Fruit fly (Drosophila melanogaster) whole organism, embryonic: Measurements from ENCODE around the gene SLC5A11.

Experiments
- Awh ChIP-seq: fragments of 200-800 bp; sonication (Bioruptor generic); IDR thresholded peaks from 2 replicates; pipeline ENCODE4, ENCODE4 v1.3.6; 2022; ENCODE audit warnings: missing biosample characterization, missing genetic modification characterization
- CG16815 ChIP-seq: fragments of 200-800 bp; sonication (Bioruptor generic); optimal IDR thresholded peaks from 3 replicates; lab custom pipeline; 2017; ENCODE audit warnings: missing biosample characterization, mild to moderate bottlenecking, missing genetic modification characterization
- CG2199 ChIP-seq: fragments of 200-800 bp; sonication (Bioruptor generic); IDR thresholded peaks from 3 replicates; pipeline ENCODE4 v1.3.6; 2022; ENCODE audit warnings: missing biosample characterization, missing genetic modification characterization
- CG2202 ChIP-seq: fragments of 200-800 bp; sonication (Bioruptor generic); optimal IDR thresholded peaks from 2 replicates; lab custom pipeline; 2018; ENCODE audit warnings: missing biosample characterization, mild to moderate bottlenecking, missing genetic modification characterization
- CG2678 ChIP-seq: fragments of 200-800 bp; sonication (Bioruptor generic); optimal IDR thresholded peaks from 3 replicates; lab custom pipeline; 2019; ENCODE audit warnings: missing biosample characterization, mild to moderate bottlenecking, missing genetic modification characterization, moderate library complexity
- CG9609 ChIP-seq: fragments of 200-800 bp; sonication (Bioruptor generic); optimal IDR thresholded peaks from 3 replicates; lab custom pipeline; 2016; ENCODE audit warnings: missing biosample characterization, missing genetic modification characterization
- HmgZ ChIP-seq: fragments of 200-800 bp; sonication (Bioruptor generic); optimal IDR thresholded peaks from 2 replicates; lab custom pipeline; 2018; ENCODE audit warnings: missing biosample characterization, mild to moderate bottlenecking, missing genetic modification characterization
- MBD-R2 ChIP-seq: fragments of 200-800 bp; sonication (Bioruptor generic); IDR thresholded peaks from 2 replicates; pipeline ENCODE4 v1.3.6; 2022; ENCODE audit warnings: missing biosample characterization, missing genetic modification characterization
- Side ChIP-seq: fragments of 200-800 bp; sonication (Bioruptor generic); optimal IDR thresholded peaks from 2 replicates; lab custom pipeline; 2016; ENCODE audit warnings: missing biosample characterization, missing genetic modification characterization
- TFAM ChIP-seq: fragments of 200-800 bp; sonication (Bioruptor generic); optimal IDR thresholded peaks from 2 replicates; lab custom pipeline; 2017; ENCODE audit warnings: missing biosample characterization, missing genetic modification characterization, inconsistent platforms
- Usf ChIP-seq: fragments of 200-800 bp; sonication (Bioruptor generic); optimal IDR thresholded peaks from 2 replicates; lab custom pipeline; 2017; ENCODE audit warnings: missing genotype, missing biosample characterization, missing genetic modification characterization
- ash1 ChIP-seq: fragments of 200-800 bp; sonication (Bioruptor generic); optimal IDR thresholded peaks from 2 replicates; lab custom pipeline; 2018; ENCODE audit warnings: missing biosample characterization, mild to moderate bottlenecking, missing genetic modification characterization

DNA sequence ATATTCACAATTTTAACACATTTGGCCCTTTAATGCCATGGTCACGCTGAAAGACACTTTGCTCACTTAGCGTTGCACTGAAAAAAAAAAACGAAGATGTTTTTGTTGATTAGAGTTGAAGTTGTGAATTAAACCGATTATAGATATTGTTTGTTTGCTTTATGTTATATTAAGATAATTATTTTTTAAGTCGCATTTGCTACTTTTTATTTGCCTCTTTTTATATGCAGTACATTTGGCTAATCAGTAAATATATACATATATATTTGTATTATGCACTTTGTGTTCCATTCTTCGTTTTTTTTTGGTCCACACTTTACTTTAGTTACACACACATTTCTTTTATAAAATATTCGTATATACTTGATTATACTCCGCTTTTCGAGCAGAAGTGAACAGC lies 25.3 kb upstream of the SLC5A11 start:
- TF ChIP-seq CG2678 (tag; lab: Kevin White, UChicago): no peak
- no peak for TF ChIP-seq MBD-R2 (GFP tag; lab: Robert Waterston, UW)
- no peak for TF ChIP-seq CG16815 (GFP tag; lab: Kevin White, UChicago)
- no peak for TF ChIP-seq Side (GFP tag; lab: Kevin White, UChicago)
- TF ChIP-seq ash1 (GFP tag; lab: Kevin White, UChicago): no peak
- no peak for TF ChIP-seq CG2202 (tag; lab: Kevin White, UChicago)
- TF ChIP-seq Awh (GFP tag; lab: Robert Waterston, UW): no peak
- no peak for TF ChIP-seq Usf (GFP tag; lab: Kevin White, UChicago)
- TF ChIP-seq HmgZ (tag; lab: Kevin White, UChicago): no peak
- no peak for TF ChIP-seq CG2199 (GFP tag; lab: Robert Waterston, UW)
- no peak for TF ChIP-seq TFAM (GFP tag; lab: Kevin White, UChicago)
- no peak for TF ChIP-seq CG9609 (GFP tag; lab: Kevin White, UChicago)
